Worm (Caenorhabditis elegans) whole organism, L2 larva: Measurements from ENCODE around the gene F19C6.5.

Experiments used
- lin-11 ChIP-seq: fragments of 150-350 bp; sonication (generic microtip); optimal IDR thresholded peaks from 2 replicates; lab custom pipeline; 2014; ENCODE audit warnings: missing biosample characterization, missing genetic modification characterization, inconsistent platforms, mixed read lengths
- lin-13 ChIP-seq: fragments of 150-350 bp; optimal IDR thresholded peaks from 2 replicates; lab custom pipeline; 2014; ENCODE audit warnings: missing biosample characterization, missing genetic modification reagents, missing genetic modification characterization
- lsy-2 ChIP-seq, 2 experiments: fragments of 150-350 bp in 1 of 2; sonication (generic microtip) in 1 of 2; optimal IDR thresholded peaks; 2 replicates each; lab custom pipeline; 2014 to 2017; ENCODE audit warnings: missing biosample characterization in 2 of 2, missing genetic modification characterization in 2 of 2
- nhr-12 ChIP-seq: fragments of 150-350 bp; optimal IDR thresholded peaks from 2 replicates; lab custom pipeline; 2014; ENCODE audit warnings: missing biosample characterization, missing genetic modification characterization
- nhr-6 ChIP-seq: fragments of 150-350 bp; optimal IDR thresholded peaks from 2 replicates; lab custom pipeline; 2014; ENCODE audit warnings: missing biosample characterization, missing genetic modification characterization
- skn-1 ChIP-seq: sonication (generic microtip); optimal IDR thresholded peaks from 2 replicates; lab custom pipeline; 2017; ENCODE audit warnings: missing biosample characterization, missing genetic modification characterization
- zag-1 ChIP-seq: fragments of 150-350 bp; optimal IDR thresholded peaks from 2 replicates; lab custom pipeline; 2014; ENCODE audit warnings: missing biosample characterization, missing genetic modification characterization
- ztf-1 ChIP-seq: fragments of 200-800 bp; sonication (Bioruptor generic); conservative IDR thresholded peaks from 2 replicates; pipeline ENCODE4 v1.3.6; 2022; ENCODE audit warnings: missing genetic modification characterization, missing compliant biosample characterization

ce11 chrX:10027556-10027955 is 42.8 kb upstream of the F19C6.5 start, which contains the start of gene mkk-4:
- no peak for TF ChIP-seq lsy-2 (tag; optimal IDR thresholded peaks at IDR 0.05; lab: Kevin White, UChicago)
- no peak for TF ChIP-seq lin-13
- no peak for TF ChIP-seq skn-1 (tag; lab: Kevin White, UChicago)
- no peak for TF ChIP-seq nhr-6
- TF ChIP-seq ztf-1 (GFP tag; lab: Robert Waterston, UW), result no peak
- no peak for TF ChIP-seq zag-1 (tag; lab: Kevin White, UChicago)
- no peak for TF ChIP-seq lin-11 (tag; lab: Kevin White, UChicago)
- TF ChIP-seq nhr-12, result no peak
